Worm (Caenorhabditis elegans) whole organism, young adult: ENCODE data around the gene C03H12.1.

ENCODE experiments used
- D2030.7 ChIP-seq: fragments of 200-800 bp; sonication (Bioruptor generic); IDR thresholded peaks from 2 replicates; pipeline ENCODE4 v1.3.6; 2022; ENCODE audit warnings: missing genetic modification reagents, missing genetic modification characterization, missing compliant biosample characterization
- F33H1.4 ChIP-seq: fragments of 200-800 bp; sonication (Bioruptor generic); IDR thresholded peaks from 2 replicates; pipeline ENCODE4 v1.3.6; 2022; ENCODE audit warnings: missing genetic modification reagents, missing genetic modification characterization, missing compliant biosample characterization
- F52B5.7 ChIP-seq: sonication (generic microtip); optimal IDR thresholded peaks from 2 replicates; lab custom pipeline; 2016; ENCODE audit warnings: mild to moderate bottlenecking, missing genetic modification characterization, missing compliant biosample characterization
- F57A8.1 ChIP-seq: fragments of 200-800 bp; sonication (Bioruptor generic); optimal IDR thresholded peaks from 2 replicates; lab custom pipeline; 2018; ENCODE audit warnings: mild to moderate bottlenecking, missing genetic modification characterization, moderate library complexity, missing compliant biosample characterization
- T07F8.4 ChIP-seq: sonication (generic microtip); optimal IDR thresholded peaks from 2 replicates; lab custom pipeline; 2016; ENCODE audit warnings: mild to moderate bottlenecking, missing genetic modification characterization, moderate library complexity, missing compliant biosample characterization
- Y53G8AR.9 ChIP-seq: fragments of 200-800 bp; sonication (Bioruptor generic); conservative IDR thresholded peaks from 2 replicates; pipeline ENCODE4 v1.3.6; 2022; ENCODE audit warnings: missing genetic modification reagents, missing genetic modification characterization, missing compliant biosample characterization
- Y56A3A.18 ChIP-seq: fragments of 200-800 bp; sonication (Bioruptor generic); IDR thresholded peaks from 2 replicates; pipeline ENCODE4 v1.3.6; 2022; ENCODE audit warnings: missing genetic modification reagents, missing genetic modification characterization, missing compliant biosample characterization
- Y67H2A.10 ChIP-seq: fragments of 200-800 bp; sonication (Bioruptor generic); conservative IDR thresholded peaks from 2 replicates; pipeline ENCODE4 v1.3.6; 2022; ENCODE audit warnings: missing genetic modification reagents, missing genetic modification characterization, missing compliant biosample characterization
- ZK185.1 ChIP-seq: sonication (generic microtip); optimal IDR thresholded peaks from 2 replicates; lab custom pipeline; 2016; ENCODE audit warnings: mild to moderate bottlenecking, missing genetic modification characterization, missing compliant biosample characterization; ENCODE audit not compliant: poor library complexity, severe bottlenecking
- akir-1 ChIP-seq: fragments of 200-800 bp; sonication (Bioruptor generic); optimal IDR thresholded peaks from 2 replicates; lab custom pipeline; 2018; ENCODE audit warnings: mild to moderate bottlenecking, missing genetic modification characterization, moderate library complexity, missing compliant biosample characterization
- aptf-3 ChIP-seq: fragments of 200-800 bp; sonication (Bioruptor generic); IDR thresholded peaks from 2 replicates; pipeline ENCODE4 v1.3.6; 2022; ENCODE audit warnings: missing genetic modification characterization, missing compliant biosample characterization
- atf-7 ChIP-seq: sonication (generic microtip); optimal IDR thresholded peaks from 2 replicates; lab custom pipeline; 2017; ENCODE audit warnings: mild to moderate bottlenecking, missing genetic modification characterization, missing compliant biosample characterization
- athp-1 ChIP-seq: sonication (generic microtip); optimal IDR thresholded peaks from 2 replicates; lab custom pipeline; 2017; ENCODE audit warnings: mild to moderate bottlenecking, missing genetic modification characterization, missing compliant biosample characterization
- attf-3 ChIP-seq: fragments of 200-800 bp; sonication (Bioruptor generic); conservative IDR thresholded peaks from 2 replicates; pipeline ENCODE4 v1.3.6; 2022; ENCODE audit warnings: missing genetic modification reagents, missing genetic modification characterization, missing compliant biosample characterization
- cebp-1 ChIP-seq, 2 experiments: fragments of 200-800 bp in 1 of 2; sonication (Bioruptor generic) in 1 of 2; sonication (generic microtip) in 1 of 2; IDR thresholded peaks in 1 of 2; optimal IDR thresholded peaks in 1 of 2; 2 replicates each; pipeline versions ENCODE4 v1.3.6 to Lab custom; 2017 to 2022; ENCODE audit warnings: missing compliant biosample characterization in 2 of 2, missing genetic modification characterization in 2 of 2, mild to moderate bottlenecking in 1 of 2, missing genetic modification reagents in 1 of 2, moderate library complexity in 1 of 2
- ceh-100 ChIP-seq: fragments of 200-800 bp; sonication (Bioruptor generic); IDR thresholded peaks from 2 replicates; pipeline ENCODE4 v1.3.6; 2022; ENCODE audit warnings: missing genetic modification reagents, missing genetic modification characterization, missing compliant biosample characterization
- ceh-27 ChIP-seq: fragments of 200-800 bp; sonication (Bioruptor generic); optimal IDR thresholded peaks from 2 replicates; lab custom pipeline; 2018; ENCODE audit warnings: mild to moderate bottlenecking, missing genetic modification characterization, moderate library complexity, missing compliant biosample characterization
- ceh-91 ChIP-seq: fragments of 200-800 bp; sonication (Bioruptor generic); IDR thresholded peaks from 2 replicates; pipeline ENCODE4 v1.3.6; 2022; ENCODE audit warnings: missing genetic modification reagents, missing genetic modification characterization, missing compliant biosample characterization
- chd-7 ChIP-seq: sonication (generic microtip); optimal IDR thresholded peaks from 2 replicates; lab custom pipeline; 2016; ENCODE audit warnings: mild to moderate bottlenecking, missing genetic modification characterization, moderate library complexity, missing compliant biosample characterization
- efl-1 ChIP-seq: fragments of 150-350 bp; optimal IDR thresholded peaks from 2 replicates; lab custom pipeline; 2014; ENCODE audit warnings: missing biosample characterization, missing genetic modification reagents, missing genetic modification characterization
- egl-44 ChIP-seq: fragments of 200-800 bp; sonication (Bioruptor generic); IDR thresholded peaks from 2 replicates; pipeline ENCODE4 v1.3.6; 2022; ENCODE audit warnings: missing genetic modification reagents, missing genetic modification characterization, missing compliant biosample characterization
- egrh-3 ChIP-seq: fragments of 200-800 bp; sonication (Bioruptor generic); IDR thresholded peaks from 2 replicates; pipeline ENCODE4 v1.3.6; 2022; ENCODE audit warnings: missing genetic modification reagents, missing genetic modification characterization, missing compliant biosample characterization
- ekl-4 ChIP-seq: fragments of 200-800 bp; sonication (Bioruptor generic); IDR thresholded peaks from 2 replicates; pipeline ENCODE4 v1.3.6; 2022; ENCODE audit warnings: missing genetic modification reagents, missing genetic modification characterization, missing compliant biosample characterization
- fkh-3 ChIP-seq: sonication (generic microtip); optimal IDR thresholded peaks from 2 replicates; lab custom pipeline; 2016; ENCODE audit warnings: mild to moderate bottlenecking, missing genetic modification characterization, missing compliant biosample characterization
- him-1 ChIP-seq: sonication (generic microtip); optimal IDR thresholded peaks from 2 replicates; lab custom pipeline; 2016; ENCODE audit warnings: missing genotype, missing genetic modification reagents, missing genetic modification characterization, missing compliant biosample characterization
- hmg-1.2 ChIP-seq: fragments of 200-800 bp; sonication (Bioruptor generic); IDR thresholded peaks from 2 replicates; pipeline ENCODE4 v1.3.6; 2022; ENCODE audit warnings: missing genetic modification reagents, missing genetic modification characterization, missing compliant biosample characterization
- hmg-20 ChIP-seq: fragments of 200-800 bp; sonication (Bioruptor generic); IDR thresholded peaks from 2 replicates; pipeline ENCODE4 v1.3.6; 2022; ENCODE audit warnings: missing genetic modification reagents, missing genetic modification characterization, missing compliant biosample characterization
- lin-35 ChIP-seq, 3 experiments: fragments of 150-350 bp in 2 of 3; sonication (generic microtip) in 1 of 3; optimal IDR thresholded peaks; 2 replicates each; lab custom pipeline; 2014 to 2018; ENCODE audit warnings: missing biosample characterization in 3 of 3, missing genetic modification characterization in 3 of 3, missing genetic modification reagents in 3 of 3
- lin-40 ChIP-seq: sonication (generic microtip); optimal IDR thresholded peaks from 2 replicates; lab custom pipeline; 2016; ENCODE audit warnings: missing genetic modification characterization, mild to moderate bottlenecking, missing compliant biosample characterization, missing genotype, missing genetic modification reagents
- lir-1 ChIP-seq: fragments of 200-800 bp; sonication (Bioruptor generic); conservative IDR thresholded peaks from 2 replicates; pipeline ENCODE4 v1.3.6; 2022; ENCODE audit warnings: missing genetic modification reagents, missing genetic modification characterization, missing compliant biosample characterization
- madf-10 ChIP-seq: sonication (generic microtip); optimal IDR thresholded peaks from 2 replicates; lab custom pipeline; 2016; ENCODE audit warnings: mild to moderate bottlenecking, missing genetic modification characterization, missing compliant biosample characterization
- madf-3 ChIP-seq: fragments of 200-800 bp; sonication (Bioruptor generic); IDR thresholded peaks from 2 replicates; pipeline ENCODE4 v1.3.6; 2022; ENCODE audit warnings: missing genetic modification reagents, missing genetic modification characterization, missing compliant biosample characterization
- madf-6 ChIP-seq: fragments of 200-800 bp; sonication (Bioruptor generic); IDR thresholded peaks from 2 replicates; pipeline ENCODE4 v1.3.6; 2022; ENCODE audit warnings: missing genetic modification reagents, missing genetic modification characterization, missing compliant biosample characterization
- nhr-27 ChIP-seq: fragments of 200-800 bp; sonication (Bioruptor generic); optimal IDR thresholded peaks from 2 replicates; lab custom pipeline; 2018; ENCODE audit warnings: mild to moderate bottlenecking, missing genetic modification characterization, moderate library complexity, missing compliant biosample characterization
- nhr-90 ChIP-seq: sonication (generic microtip); optimal IDR thresholded peaks from 2 replicates; lab custom pipeline; 2016; ENCODE audit warnings: missing genotype, mild to moderate bottlenecking, missing genetic modification characterization, missing compliant biosample characterization
- repo-1 ChIP-seq: sonication (generic microtip); optimal IDR thresholded peaks from 2 replicates; lab custom pipeline; 2017; ENCODE audit warnings: mild to moderate bottlenecking, missing genetic modification characterization, missing compliant biosample characterization
- rpc-1 ChIP-seq, 2 experiments: fragments of 150-350 bp in 1 of 2; sonication (generic microtip) in 1 of 2; optimal IDR thresholded peaks; 2 replicates each; lab custom pipeline; 2014 to 2018; ENCODE audit warnings: missing biosample characterization in 1 of 2, missing genetic modification characterization in 1 of 2, missing genetic modification reagents in 1 of 2, missing genotype in 1 of 2
- sdz-38 ChIP-seq: sonication (generic microtip); optimal IDR thresholded peaks from 2 replicates; lab custom pipeline; 2016; ENCODE audit warnings: missing genotype, missing genetic modification characterization, missing compliant biosample characterization
- snpc-1.1 ChIP-seq: sonication (generic microtip); optimal IDR thresholded peaks from 2 replicates; lab custom pipeline; 2017; ENCODE audit warnings: missing genetic modification characterization, mild to moderate bottlenecking, missing compliant biosample characterization, antibody characterized with exemption, moderate library complexity, missing genotype, missing genetic modification reagents; ENCODE audit not compliant: insufficient read depth
- snpc-3.4 ChIP-seq: sonication (generic microtip); optimal IDR thresholded peaks from 2 replicates; lab custom pipeline; 2017; ENCODE audit warnings: missing genetic modification characterization, mild to moderate bottlenecking, missing compliant biosample characterization, antibody characterized with exemption, moderate library complexity, missing genotype, missing genetic modification reagents
- snpc-4 ChIP-seq, 5 experiments: fragments of 150-350 bp in 1 of 5; sonication (generic microtip) in 4 of 5; optimal IDR thresholded peaks; 2 replicates each; lab custom pipeline; 2014 to 2018; ENCODE audit warnings: missing genetic modification characterization in 5 of 5, missing biosample characterization in 3 of 5, antibody characterized with exemption in 2 of 5, mild to moderate bottlenecking in 2 of 5, missing compliant biosample characterization in 2 of 5, missing genotype in 2 of 5, moderate library complexity in 2 of 5, missing genetic modification reagents in 1 of 5
- tbx-9 ChIP-seq: sonication (generic microtip); optimal IDR thresholded peaks from 2 replicates; lab custom pipeline; 2016; ENCODE audit warnings: borderline replicate concordance, missing genetic modification characterization, inconsistent platforms, missing compliant biosample characterization
- zfh-2 ChIP-seq: fragments of 200-800 bp; sonication (Bioruptor generic); conservative IDR thresholded peaks from 2 replicates; pipeline ENCODE4 v1.3.6; 2022; ENCODE audit warnings: missing genetic modification reagents, missing genetic modification characterization, missing compliant biosample characterization
- ztf-26 ChIP-seq: sonication (generic microtip); optimal IDR thresholded peaks from 2 replicates; lab custom pipeline; 2017; ENCODE audit warnings: missing genetic modification characterization, missing compliant biosample characterization
- ztf-28 ChIP-seq: fragments of 200-800 bp; sonication (Bioruptor generic); IDR thresholded peaks from 2 replicates; pipeline ENCODE4 v1.3.6; 2022; ENCODE audit warnings: missing genetic modification reagents, missing genetic modification characterization, missing compliant biosample characterization
- ztf-3 ChIP-seq: fragments of 200-800 bp; sonication (Bioruptor generic); optimal IDR thresholded peaks from 2 replicates; lab custom pipeline; 2018; ENCODE audit warnings: mild to moderate bottlenecking, missing genetic modification characterization, missing compliant biosample characterization
- ztf-6 ChIP-seq: fragments of 200-800 bp; sonication (Bioruptor generic); IDR thresholded peaks from 2 replicates; pipeline ENCODE4 v1.3.6; 2022; ENCODE audit warnings: missing genetic modification reagents, missing genetic modification characterization, missing compliant biosample characterization

C03H12.1 gene

DNA sequence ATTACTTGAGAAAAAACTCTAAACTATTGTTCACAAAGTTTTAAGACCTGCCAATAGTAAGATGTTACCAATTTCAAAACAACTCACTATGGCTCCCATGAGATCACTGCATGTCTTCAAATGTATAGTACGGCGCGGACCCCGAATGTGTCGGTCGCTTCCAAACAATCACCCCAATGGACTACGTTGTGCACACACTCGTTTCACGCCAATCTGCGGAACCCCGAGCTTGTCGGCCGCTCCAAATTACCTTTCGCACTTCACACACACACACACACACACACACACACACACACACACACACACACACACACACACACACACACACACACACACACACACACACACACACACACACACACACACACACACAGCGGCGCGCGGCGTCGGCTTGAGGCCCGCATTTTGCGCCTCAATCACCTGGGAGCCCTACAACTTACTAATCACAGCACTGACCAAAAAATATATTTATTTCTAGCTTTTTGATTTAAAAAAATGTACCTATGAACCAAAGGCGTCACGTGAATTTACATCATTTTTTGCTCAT, 21.1 kb upstream of the C03H12.1 start:
- TF ChIP-seq ekl-4 (GFP tag; lab: Robert Waterston, UW) (no peak), D2030.7 (GFP tag; lab: Robert Waterston, UW) (no peak), ztf-3 (GFP tag; lab: Kevin White, UChicago) (peak; percentile 51), attf-3 (GFP tag; lab: Robert Waterston, UW) (no peak), ceh-27 (GFP tag; lab: Kevin White, UChicago) (peak; percentile 48), chd-7 (tag; lab: Kevin White, UChicago) (no peak), tbx-9 (no peak), efl-1 (no peak), Y67H2A.10 (GFP tag; lab: Robert Waterston, UW) (no peak), snpc-1.1 (tag; lab: Kevin White, UChicago) (no peak), egl-44 (no peak), madf-6 (GFP tag; lab: Robert Waterston, UW) (no peak), hmg-20 (GFP tag; lab: Robert Waterston, UW) (no peak), nhr-27 (peak; percentile 2), ZK185.1 (tag; lab: Kevin White, UChicago) (no peak), ztf-26 (tag; lab: Kevin White, UChicago) (no peak), lin-40 (no peak), repo-1 (tag; lab: Kevin White, UChicago) (no peak), sdz-38 (tag; lab: Kevin White, UChicago) (no peak), F57A8.1 (GFP tag; lab: Kevin White, UChicago) (no peak), hmg-1.2 (GFP tag; lab: Robert Waterston, UW) (no peak), egrh-3 (GFP tag; lab: Robert Waterston, UW) (peak; percentile 57; the same call in 1 of the 2 replicates), athp-1 (tag; lab: Kevin White, UChicago) (no peak), him-1 (tag; lab: Kevin White, UChicago) (no peak), ztf-28 (GFP tag; lab: Robert Waterston, UW) (no peak), rpc-1 (optimal IDR thresholded peaks at IDR 0.05; lab: Kevin White, UChicago) (no peak), rpc-1 (tag; optimal IDR thresholded peaks at IDR 0.05; lab: Kevin White, UChicago) (no peak), ztf-6 (no peak), lin-35 (GFP tag; optimal IDR thresholded peaks at IDR 0.05; lab: Kevin White, UChicago) (no peak), snpc-4 (GFP tag; optimal IDR thresholded peaks at IDR 0.05; lab: Kevin White, UChicago) (no peak), snpc-4 (tag; optimal IDR thresholded peaks at IDR 0.05; lab: Kevin White, UChicago) (peak in 2 of 4 experiments; percentile 38 to 64), snpc-3.4 (no peak), cebp-1 (GFP tag; IDR thresholded peaks at IDR 0.05; lab: Robert Waterston, UW) (no peak), cebp-1 (tag; optimal IDR thresholded peaks at IDR 0.05; lab: Kevin White, UChicago) (no peak), Y56A3A.18 (no peak), T07F8.4 (tag; lab: Kevin White, UChicago) (no peak), lir-1 (GFP tag; lab: Robert Waterston, UW) (0 out of 2 replicates have a peak, but pooled peaks have one; percentile 25), ceh-100 (no peak)

DNA sequence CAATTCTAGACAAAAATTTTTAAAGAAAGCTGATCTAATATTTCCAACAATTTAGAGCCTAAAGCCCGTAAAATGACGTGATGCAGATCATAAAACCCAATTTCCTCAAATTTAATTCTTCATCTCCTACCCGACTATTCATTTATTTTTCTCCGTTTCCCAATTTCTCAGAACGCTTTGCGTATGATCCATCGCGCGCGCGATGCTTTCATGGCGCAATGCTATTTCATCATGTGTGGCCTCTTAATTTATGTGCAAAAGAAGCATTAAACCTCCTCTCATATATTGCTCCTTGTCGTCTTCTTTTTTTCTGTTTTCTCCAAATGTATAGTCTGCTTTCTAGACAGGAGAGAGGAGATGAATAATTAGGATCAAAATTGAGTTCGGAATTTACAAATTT, 20.6 kb upstream of the C03H12.1 start:
- no peak for TF ChIP-seq F52B5.7 (tag; lab: Kevin White, UChicago)
- TF ChIP-seq aptf-3 (GFP tag; lab: Robert Waterston, UW): no peak
- no peak for TF ChIP-seq ZK185.1 (tag; lab: Kevin White, UChicago)
- no peak for TF ChIP-seq akir-1 (GFP tag; lab: Kevin White, UChicago)
- TF ChIP-seq fkh-3 (tag; lab: Kevin White, UChicago): no peak
- no peak for TF ChIP-seq zfh-2 (GFP tag; lab: Robert Waterston, UW)
- no peak for TF ChIP-seq Y53G8AR.9 (GFP tag; lab: Robert Waterston, UW)
- no peak for TF ChIP-seq egrh-3 (GFP tag; lab: Robert Waterston, UW)
- TF ChIP-seq atf-7 (tag; lab: Kevin White, UChicago): no peak
- TF ChIP-seq rpc-1 (optimal IDR thresholded peaks at IDR 0.05; lab: Kevin White, UChicago): no peak
- no peak for TF ChIP-seq rpc-1 (tag; optimal IDR thresholded peaks at IDR 0.05; lab: Kevin White, UChicago)
- TF ChIP-seq madf-10 (tag; lab: Kevin White, UChicago): no peak
- TF ChIP-seq nhr-90: no peak
- TF ChIP-seq madf-3 (GFP tag; lab: Robert Waterston, UW): no peak
- TF ChIP-seq ceh-27 (GFP tag; lab: Kevin White, UChicago): no peak
- TF ChIP-seq F33H1.4 (GFP tag; lab: Robert Waterston, UW): no peak
- no peak for TF ChIP-seq ceh-91 (GFP tag; lab: Robert Waterston, UW)
